Fruit fly (Drosophila melanogaster) whole organism, wandering third instar larva: ENCODE measurements around the gene Strump.

Experiments
- CG9705 ChIP-seq: fragments of 200-800 bp; sonication (Bioruptor generic); optimal IDR thresholded peaks from 2 replicates; lab custom pipeline; 2018; ENCODE audit warnings: missing biosample characterization, mild to moderate bottlenecking, missing genetic modification characterization
- Dfd ChIP-seq: fragments of >200 bp; optimal IDR thresholded peaks from 2 replicates; lab custom pipeline; 2017; ENCODE audit warnings: missing biosample characterization, missing genetic modification characterization
- Hr83 ChIP-seq: fragments of 200-300 bp; sonication (Bioruptor generic); optimal IDR thresholded peaks from 2 replicates; lab custom pipeline; 2016; ENCODE audit warnings: missing biosample characterization, mild to moderate bottlenecking, missing genetic modification characterization, moderate library complexity; ENCODE audit not compliant: poor library complexity, severe bottlenecking
- Jra ChIP-seq: sonication (Bioruptor generic); optimal IDR thresholded peaks from 2 replicates; lab custom pipeline; 2016; ENCODE audit warnings: missing biosample characterization, missing genetic modification characterization
- br ChIP-seq: fragments of 200-800 bp; sonication (Bioruptor generic); optimal IDR thresholded peaks from 2 replicates; lab custom pipeline; 2016; ENCODE audit warnings: missing biosample characterization, missing genetic modification characterization
- dsf ChIP-seq: sonication (Bioruptor generic); optimal IDR thresholded peaks from 2 replicates; lab custom pipeline; 2016; ENCODE audit warnings: missing biosample characterization, missing genetic modification characterization, borderline replicate concordance
- ey ChIP-seq: fragments of 200-800 bp; sonication (Bioruptor generic); optimal IDR thresholded peaks from 2 replicates; lab custom pipeline; 2016; ENCODE audit warnings: missing biosample characterization, missing genetic modification characterization
- fru ChIP-seq: fragments of 200-800 bp; sonication (Bioruptor generic); optimal IDR thresholded peaks from 3 replicates; lab custom pipeline; 2016; ENCODE audit warnings: missing biosample characterization, mild to moderate bottlenecking, missing genetic modification characterization
- rgr ChIP-seq: fragments of 200-800 bp; sonication (Bioruptor generic); optimal IDR thresholded peaks from 3 replicates; lab custom pipeline; 2016; ENCODE audit warnings: missing biosample characterization, mild to moderate bottlenecking, missing genetic modification characterization
- usp ChIP-seq: fragments of >200 bp; optimal IDR thresholded peaks from 2 replicates; lab custom pipeline; 2017; ENCODE audit warnings: missing biosample characterization, missing genetic modification characterization

- TF ChIP-seq rgr (GFP tag; lab: Kevin White, UChicago) (no peak), ey (GFP tag; lab: Kevin White, UChicago) (no peak), dsf (GFP tag; lab: Kevin White, UChicago) (no peak), Jra (GFP tag; lab: Kevin White, UChicago) (no peak), usp (GFP tag; lab: Kevin White, UChicago) (no peak), CG9705 (GFP tag; lab: Kevin White, UChicago) (no peak), Dfd (GFP tag; lab: Kevin White, UChicago) (no peak), Hr83 (GFP tag; lab: Kevin White, UChicago) (no peak), br (GFP tag; lab: Kevin White, UChicago) (no peak), fru (no peak)
Measured at dm6 chr3L:16147325-16147724, 25.5 kb downstream of the Strump start.
